Worm (Caenorhabditis elegans): ENCODE measurements around the gene ref-2.

DNA sequence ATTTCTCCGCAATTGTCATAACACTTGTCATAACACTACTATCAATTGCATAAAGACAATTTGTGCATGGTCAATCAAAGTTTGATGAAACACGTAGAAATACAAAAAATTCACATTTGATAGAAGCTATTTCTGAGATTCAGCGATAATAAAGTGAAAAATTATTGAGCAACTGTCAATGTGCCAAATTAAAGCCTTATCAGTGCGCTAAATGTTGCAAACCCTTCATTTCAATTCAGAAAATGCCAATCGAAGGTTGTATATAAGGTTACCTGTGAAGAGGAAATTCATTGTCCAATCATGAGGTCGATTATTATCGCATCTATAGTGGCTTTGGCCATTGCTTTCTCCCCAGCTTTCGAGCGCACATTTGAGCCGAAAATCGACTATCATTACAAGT is 16.4 kb upstream of the ref-2 start, which contains the start of gene vit-1:
- no peak for TF ChIP-seq rec-8 (tag; optimal IDR thresholded peaks at IDR 0.05)
- TF ChIP-seq sdz-38 (tag; optimal IDR thresholded peaks at IDR 0.05): no peak
- TF ChIP-seq ets-4 (GFP tag; optimal IDR thresholded peaks at IDR 0.05): no peak
- TF ChIP-seq snpc-3.4 (tag; optimal IDR thresholded peaks at IDR 0.05): no peak
- TF ChIP-seq lin-35 (GFP tag; optimal IDR thresholded peaks at IDR 0.05): no peak
- TF ChIP-seq attf-3 (GFP tag; conservative IDR thresholded peaks at IDR 0.05): no peak
- no peak for TF ChIP-seq nhr-27 (tag; optimal IDR thresholded peaks at IDR 0.05)
- TF ChIP-seq mxl-1 (tag; optimal IDR thresholded peaks at IDR 0.05): no peak
- TF ChIP-seq nfya-1 (tag; optimal IDR thresholded peaks at IDR 0.05; ENCODE audit: borderline replicate concordance, insufficient read depth): no peak
- TF ChIP-seq pha-4 (tag; optimal IDR thresholded peaks at IDR 0.05): no peak
